Worm (Caenorhabditis elegans): ENCODE results near the gene mrps-25.
A peak's percentile ranks its signal among the peaks of the same experiment; 100 is the strongest.

The mrps-25 gene

ce11 chrIV:1093870-1094564, 37.3 kb downstream of the mrps-25 start, which contains the start of the genes cct-8 and Y55F3AR.2 (continued):
- TF ChIP-seq nhr-2 (tag; optimal IDR thresholded peaks at IDR 0.05) = peak; percentile 23
- no peak for TF ChIP-seq unc-39 (tag; optimal IDR thresholded peaks at IDR 0.05)
- TF ChIP-seq M03D4.4 (tag; optimal IDR thresholded peaks at IDR 0.05) = peak; percentile 63
- TF ChIP-seq unc-120 (tag; optimal IDR thresholded peaks at IDR 0.05; ENCODE audit: poor library complexity, severe bottlenecking) = peak; percentile 21
- TF ChIP-seq ceh-43 (GFP tag; optimal IDR thresholded peaks at IDR 0.05) = peak; percentile 77
- TF ChIP-seq elt-3 (tag; optimal IDR thresholded peaks at IDR 0.05) = no peak
- TF ChIP-seq nhr-28 (tag; optimal IDR thresholded peaks at IDR 0.05) = no peak
- peak; percentile 66 for TF ChIP-seq ceh-39 (tag; optimal IDR thresholded peaks at IDR 0.05)
- peak; percentile 85 for TF ChIP-seq mls-2 (tag; optimal IDR thresholded peaks at IDR 0.05)

- TF ChIP-seq ceh-43 (GFP tag; optimal IDR thresholded peaks at IDR 0.05) = no peak
- TF ChIP-seq nhr-237 (tag; optimal IDR thresholded peaks at IDR 0.05) = no peak
- no peak for TF ChIP-seq mls-2 (tag; optimal IDR thresholded peaks at IDR 0.05)
- TF ChIP-seq ham-2 (GFP tag; optimal IDR thresholded peaks at IDR 0.05) = no peak
- no peak for TF ChIP-seq ces-1 (GFP tag; optimal IDR thresholded peaks at IDR 0.05)
- no peak for TF ChIP-seq cnd-1 (tag; optimal IDR thresholded peaks at IDR 0.05)
- TF ChIP-seq unc-39 (tag; optimal IDR thresholded peaks at IDR 0.05) = no peak
- no peak for TF ChIP-seq ceh-39 (tag; optimal IDR thresholded peaks at IDR 0.05)
- TF ChIP-seq nhr-12 (tag; optimal IDR thresholded peaks at IDR 0.05) = no peak
- TF ChIP-seq blmp-1 (tag; optimal IDR thresholded peaks at IDR 0.05) = no peak
- no peak for TF ChIP-seq pha-4 (tag; optimal IDR thresholded peaks at IDR 0.05)
- TF ChIP-seq nhr-76 (tag; optimal IDR thresholded peaks at IDR 0.05) = no peak
- TF ChIP-seq elt-1 (tag; optimal IDR thresholded peaks at IDR 0.05; ENCODE audit: borderline replicate concordance, insufficient read depth) = no peak
- TF ChIP-seq nhr-28 (tag; optimal IDR thresholded peaks at IDR 0.05) = no peak
- no peak for TF ChIP-seq lin-32 (GFP tag; optimal IDR thresholded peaks at IDR 0.05)
- TF ChIP-seq elt-3 (tag; optimal IDR thresholded peaks at IDR 0.05) = no peak
Measured at ce11 chrIV:1096154-1096553, 39.5 kb downstream of the mrps-25 start.

DNA sequence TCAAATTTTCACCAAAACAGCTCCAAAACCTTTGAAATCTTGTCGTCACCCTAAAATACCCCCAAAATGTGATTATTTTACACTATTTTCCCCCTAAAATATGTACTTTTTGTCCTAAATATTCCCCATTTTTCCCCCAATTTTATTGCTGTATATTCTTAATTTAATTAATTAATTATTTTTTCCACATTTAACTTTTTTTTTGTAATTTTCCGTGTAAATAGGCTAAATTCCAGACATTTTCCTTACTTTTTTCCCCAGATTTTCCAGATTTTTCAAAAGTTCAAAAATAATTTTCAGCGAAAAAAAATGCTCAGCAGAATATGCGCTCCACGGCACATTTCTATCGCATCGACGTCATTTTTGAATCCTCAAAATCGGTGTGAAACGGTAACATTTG, 40.5 kb downstream of the mrps-25 start, which contains the start of gene cox-18:
TSS of gene cox-18 (plus strand) at position 301 of the 400 bp plus-strand sequence.
- TF ChIP-seq ceh-43 (GFP tag; optimal IDR thresholded peaks at IDR 0.05) = no peak
- TF ChIP-seq nhr-12 (tag; optimal IDR thresholded peaks at IDR 0.05) = no peak
- TF ChIP-seq hlh-1 (tag; optimal IDR thresholded peaks at IDR 0.05) = no peak
- no peak for TF ChIP-seq elt-1 (tag; optimal IDR thresholded peaks at IDR 0.05; ENCODE audit: borderline replicate concordance, insufficient read depth)
- TF ChIP-seq lin-32 (GFP tag; optimal IDR thresholded peaks at IDR 0.05) = no peak
- no peak for TF ChIP-seq drap-1 (GFP tag; optimal IDR thresholded peaks at IDR 0.05)
- no peak for TF ChIP-seq zip-8 (tag; optimal IDR thresholded peaks at IDR 0.05)
- no peak for TF ChIP-seq elt-3 (tag; optimal IDR thresholded peaks at IDR 0.05)
- TF ChIP-seq ces-1 (GFP tag; optimal IDR thresholded peaks at IDR 0.05) = no peak
- TF ChIP-seq bed-3 (GFP tag; optimal IDR thresholded peaks at IDR 0.05) = no peak
- no peak for TF ChIP-seq ham-2 (GFP tag; optimal IDR thresholded peaks at IDR 0.05)
- TF ChIP-seq ceh-83 (GFP tag; optimal IDR thresholded peaks at IDR 0.05) = no peak
- TF ChIP-seq mab-5 (tag; optimal IDR thresholded peaks at IDR 0.05) = no peak
- no peak for TF ChIP-seq cnd-1 (tag; optimal IDR thresholded peaks at IDR 0.05)
- TF ChIP-seq unc-120 (tag; optimal IDR thresholded peaks at IDR 0.05; ENCODE audit: poor library complexity, severe bottlenecking) = no peak
- TF ChIP-seq nhr-76 (tag; optimal IDR thresholded peaks at IDR 0.05) = no peak
- no peak for TF ChIP-seq unc-39 (tag; optimal IDR thresholded peaks at IDR 0.05)

- TF ChIP-seq nhr-237 (tag; optimal IDR thresholded peaks at IDR 0.05) = no peak
- TF ChIP-seq elt-3 (tag; optimal IDR thresholded peaks at IDR 0.05) = no peak
- no peak for TF ChIP-seq sptf-1 (tag; optimal IDR thresholded peaks at IDR 0.05)
- no peak for TF ChIP-seq hlh-1 (tag; optimal IDR thresholded peaks at IDR 0.05)
- no peak for TF ChIP-seq ceh-39 (tag; optimal IDR thresholded peaks at IDR 0.05)
- no peak for TF ChIP-seq bed-3 (GFP tag; optimal IDR thresholded peaks at IDR 0.05)
- no peak for TF ChIP-seq blmp-1 (tag; optimal IDR thresholded peaks at IDR 0.05)
Measured at ce11 chrIV:1104518-1104917, 47.8 kb downstream of the mrps-25 start, which contains the start of the genes C44B12.9 and C44B12.3. Gene C44B12.9, minus strand, starts transcription at chrIV:1104618. Gene C44B12.3, plus strand, starts transcription at chrIV:1104766.

DNA sequence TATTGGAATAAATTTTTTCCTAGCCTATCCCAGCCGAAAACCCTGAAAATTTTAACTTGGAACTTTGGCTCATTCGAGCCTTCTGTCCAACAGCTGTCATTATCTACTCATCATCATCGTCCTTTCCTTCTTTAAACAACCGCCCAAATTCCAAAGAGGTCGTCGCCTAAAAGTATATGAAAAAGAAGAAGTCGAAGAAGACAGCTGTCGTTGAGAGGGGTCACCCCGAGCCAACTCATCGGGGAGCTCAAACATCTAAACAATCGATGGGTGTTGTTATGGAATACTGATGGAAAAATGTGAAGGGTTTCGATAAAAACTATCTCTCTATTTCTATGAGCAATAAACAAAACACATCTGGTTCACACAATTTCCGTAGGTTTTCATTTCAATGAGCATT, 48.4 kb downstream of the mrps-25 start:
- TF ChIP-seq mep-1 (tag; optimal IDR thresholded peaks at IDR 0.05) (no peak), ceh-83 (GFP tag; optimal IDR thresholded peaks at IDR 0.05) (no peak), blmp-1 (tag; optimal IDR thresholded peaks at IDR 0.05) (no peak), ceh-39 (tag; optimal IDR thresholded peaks at IDR 0.05) (no peak), nhr-2 (tag; optimal IDR thresholded peaks at IDR 0.05) (no peak), unc-120 (tag; optimal IDR thresholded peaks at IDR 0.05; ENCODE audit: poor library complexity, severe bottlenecking) (peak; percentile 33), lin-13 (tag; optimal IDR thresholded peaks at IDR 0.05) (no peak), unc-62 (GFP tag; optimal IDR thresholded peaks at IDR 0.05) (no peak), elt-3 (tag; optimal IDR thresholded peaks at IDR 0.05) (no peak), snpc-4 (tag; optimal IDR thresholded peaks at IDR 0.05) (no peak), pha-4 (tag; optimal IDR thresholded peaks at IDR 0.05) (no peak), bed-3 (GFP tag; optimal IDR thresholded peaks at IDR 0.05) (no peak), tbx-8 (GFP tag; optimal IDR thresholded peaks at IDR 0.05) (no peak), mab-5 (tag; optimal IDR thresholded peaks at IDR 0.05) (no peak), hlh-1 (tag; optimal IDR thresholded peaks at IDR 0.05) (peak; percentile 95), sptf-1 (tag; optimal IDR thresholded peaks at IDR 0.05) (no peak), lsy-2 (tag; optimal IDR thresholded peaks at IDR 0.05) (no peak), ham-2 (GFP tag; optimal IDR thresholded peaks at IDR 0.05) (no peak)
